Fruit fly (Drosophila melanogaster): ENCODE data around the gene CG14260.

The CG14260 gene

DNA sequence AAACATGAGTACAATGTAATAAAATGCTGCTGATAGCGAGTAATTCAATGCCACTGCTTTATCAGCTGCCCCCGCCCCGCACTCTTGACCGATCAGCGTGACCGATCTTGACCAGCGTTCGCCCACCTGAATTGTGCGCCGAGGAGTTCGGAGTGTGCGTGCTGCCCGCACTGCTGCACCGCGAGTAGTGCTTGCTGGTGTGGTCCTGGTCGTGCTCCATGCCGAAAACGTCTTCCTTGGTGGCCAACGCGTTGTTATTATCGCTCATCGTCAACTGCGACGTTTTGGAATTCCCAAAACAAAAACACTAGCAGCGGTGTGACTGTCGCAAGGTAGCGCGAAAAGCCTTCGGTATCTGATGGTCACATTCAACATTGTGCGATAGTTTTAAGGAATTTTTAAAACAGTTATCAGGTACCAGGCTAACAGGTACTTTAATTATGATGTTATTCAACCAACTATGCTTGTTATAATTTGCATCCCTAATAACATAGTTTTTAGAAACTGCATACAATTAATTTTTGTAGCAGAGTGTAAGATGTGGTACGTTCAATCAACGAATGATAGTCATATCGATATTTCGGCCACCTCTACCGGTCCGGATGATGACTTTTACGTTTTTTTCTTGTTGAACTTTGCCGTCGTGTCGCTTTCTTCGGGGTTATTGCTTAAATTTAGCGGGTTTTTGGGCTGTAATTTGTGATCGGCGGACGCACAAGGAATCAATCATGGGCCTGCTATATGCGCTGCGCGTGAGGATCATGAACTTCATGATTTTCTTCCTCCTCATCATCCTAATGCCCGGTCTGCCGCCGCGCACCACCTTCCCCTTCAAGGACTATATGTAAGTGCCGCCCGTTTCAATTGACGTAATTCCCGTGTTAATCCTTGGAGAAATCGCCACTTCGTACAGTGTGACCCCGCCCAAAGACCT, 23.2 kb downstream of the CG14260 start, which contains the start of the genes bigmax and Hmu (continued):
- TF ChIP-seq vnd (GFP tag; IDR thresholded peaks at IDR 0.05; ENCODE audit: partially characterized antibody) (peak; percentile 88), CG42726 (GFP tag; IDR thresholded peaks at IDR 0.05; ENCODE audit: partially characterized antibody) (peak; percentile 55; the same call in 1 of the 2 replicates), Hey (tag; optimal IDR thresholded peaks at IDR 0.05) (no peak)

DNA sequence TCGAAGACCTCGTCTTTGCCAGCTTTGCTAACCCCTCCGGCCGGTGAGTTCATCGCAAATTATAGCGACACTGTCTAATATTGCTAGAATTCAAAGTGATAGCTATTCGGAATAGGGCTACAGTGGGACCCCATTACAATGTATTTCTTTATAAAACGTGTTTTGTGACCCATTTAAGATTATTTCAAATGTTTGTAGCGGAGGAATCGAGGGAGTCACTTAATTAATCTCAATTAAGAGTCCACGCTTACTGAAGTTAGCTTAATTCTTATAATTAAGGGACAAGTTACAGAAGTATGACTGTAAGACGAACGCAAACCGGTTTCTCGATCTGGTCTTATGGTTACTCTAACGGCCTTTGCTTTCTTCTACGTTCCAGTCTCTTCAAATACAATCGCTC, 24.4 kb downstream of the CG14260 start:
- TF ChIP-seq sna (GFP tag; IDR thresholded peaks at IDR 0.05; ENCODE audit: partially characterized antibody), result no peak
- peak; percentile 93 for TF ChIP-seq Med (GFP tag)
- peak; percentile 50 for TF ChIP-seq CG10147 (GFP tag; optimal IDR thresholded peaks at IDR 0.05)
- TF ChIP-seq CG14860 (GFP tag; IDR thresholded peaks at IDR 0.05; ENCODE audit: partially characterized antibody), result no peak
- peak; percentile 30 for TF ChIP-seq CG7786 (GFP tag; optimal IDR thresholded peaks at IDR 0.05)
- TF ChIP-seq CG9817 (tag; optimal IDR thresholded peaks at IDR 0.05), result peak; percentile 2
- peak; percentile 33 for TF ChIP-seq onecut (GFP tag; IDR thresholded peaks at IDR 0.05)
- TF ChIP-seq wor (GFP tag; IDR thresholded peaks at IDR 0.05), result no peak
- no peak for TF ChIP-seq CG10959 (GFP tag; IDR thresholded peaks at IDR 0.05)
- TF ChIP-seq CHES-1-like (GFP tag; optimal IDR thresholded peaks at IDR 0.05), result no peak
- 0 out of 2 replicates have a peak, but pooled peaks have one; percentile 29 for TF ChIP-seq Taf1 (GFP tag; IDR thresholded peaks at IDR 0.05)
- TF ChIP-seq gro (GFP tag; optimal IDR thresholded peaks at IDR 0.05), result peak; percentile 1
- no peak for TF ChIP-seq Vsx1 (GFP tag; optimal IDR thresholded peaks at IDR 0.05)
- peak; percentile 49 for TF ChIP-seq bcd (GFP tag; optimal IDR thresholded peaks at IDR 0.05)
- TF ChIP-seq zen (tag; optimal IDR thresholded peaks at IDR 0.05), result no peak
- TF ChIP-seq Neu2 (GFP tag; optimal IDR thresholded peaks at IDR 0.05; ENCODE audit: borderline replicate concordance), result no peak
- peak; percentile 56 for TF ChIP-seq cwo (GFP tag; optimal IDR thresholded peaks at IDR 0.05)
- no peak for TF ChIP-seq Dref (GFP tag; IDR thresholded peaks at IDR 0.05)
- peak; percentile 72 for TF ChIP-seq vvl (GFP tag; IDR thresholded peaks at IDR 0.05)
- no peak for TF ChIP-seq crp (GFP tag; optimal IDR thresholded peaks at IDR 0.05)
- TF ChIP-seq Bteb2 (GFP tag; optimal IDR thresholded peaks at IDR 0.05), result peak; percentile 6
- peak; percentile 37 for TF ChIP-seq CG10543 (GFP tag; optimal IDR thresholded peaks at IDR 0.05)
- TF ChIP-seq CG6813 (GFP tag; optimal IDR thresholded peaks at IDR 0.05), result peak; percentile 24
- TF ChIP-seq CG13624 (GFP tag; optimal IDR thresholded peaks at IDR 0.05), result peak; percentile 39
- TF ChIP-seq Side (GFP tag; optimal IDR thresholded peaks at IDR 0.05), result peak; percentile 57
- peak; percentile 75 for TF ChIP-seq Rfx (GFP tag; IDR thresholded peaks at IDR 0.05)
- TF ChIP-seq CG4424 (GFP tag; optimal IDR thresholded peaks at IDR 0.05), result peak; percentile 14
- TF ChIP-seq ci (GFP tag; IDR thresholded peaks at IDR 0.05), result 0 out of 3 replicates have a peak, but pooled peaks have one; percentile 8
- TF ChIP-seq CG10565 (GFP tag; optimal IDR thresholded peaks at IDR 0.05), result no peak
- TF ChIP-seq az2 (GFP tag; optimal IDR thresholded peaks at IDR 0.05), result peak; percentile 34
- peak; percentile 10 for TF ChIP-seq CG13296 (GFP tag; optimal IDR thresholded peaks at IDR 0.05)
- peak; percentile 12 for TF ChIP-seq pho (GFP tag; optimal IDR thresholded peaks at IDR 0.05)
- TF ChIP-seq ranshi (GFP tag; IDR thresholded peaks at IDR 0.05), result peak; percentile 34; the same call in 1 of the 2 replicates
- TF ChIP-seq en (GFP tag; optimal IDR thresholded peaks at IDR 0.05), result no peak
- no peak for TF ChIP-seq CG8944 (GFP tag; optimal IDR thresholded peaks at IDR 0.05)
- TF ChIP-seq row (GFP tag; IDR thresholded peaks at IDR 0.05), result peak; percentile 77
- TF ChIP-seq crc (GFP tag; optimal IDR thresholded peaks at IDR 0.05), result no peak
- TF ChIP-seq ap (GFP tag; IDR thresholded peaks at IDR 0.05), result no peak
- peak; percentile 10 for TF ChIP-seq HmgZ (tag; optimal IDR thresholded peaks at IDR 0.05)
- 0 out of 2 replicates have a peak, but pooled peaks have one; percentile 35 for TF ChIP-seq CG14014 (GFP tag; IDR thresholded peaks at IDR 0.05)
- peak; percentile 40; the same call in 1 of the 3 replicates for TF ChIP-seq Aef1 (GFP tag; IDR thresholded peaks at IDR 0.05)
- TF ChIP-seq Hr51 (GFP tag; optimal IDR thresholded peaks at IDR 0.05), result peak in 1 of 2 experiments; percentile 1
- no peak for TF ChIP-seq Hey (tag; optimal IDR thresholded peaks at IDR 0.05)
- TF ChIP-seq HLH54F (GFP tag; optimal IDR thresholded peaks at IDR 0.05), result peak; percentile 11
